Fruit fly (Drosophila melanogaster) Kc167 (cell line): ENCODE measurements around the gene CG32523.

Experiments
- h ChIP-seq: fragments of >200 bp; optimal IDR thresholded peaks from 3 replicates; lab custom pipeline; 2018; ENCODE audit warnings: missing external identifiers
- insv ChIP-seq: fragments of >200 bp; optimal IDR thresholded peaks from 3 replicates; lab custom pipeline; 2018; ENCODE audit warnings: missing external identifiers
- psq ChIP-seq: fragments of >200 bp; optimal IDR thresholded peaks from 2 replicates; lab custom pipeline; 2017; ENCODE audit warnings: missing external identifiers

DNA sequence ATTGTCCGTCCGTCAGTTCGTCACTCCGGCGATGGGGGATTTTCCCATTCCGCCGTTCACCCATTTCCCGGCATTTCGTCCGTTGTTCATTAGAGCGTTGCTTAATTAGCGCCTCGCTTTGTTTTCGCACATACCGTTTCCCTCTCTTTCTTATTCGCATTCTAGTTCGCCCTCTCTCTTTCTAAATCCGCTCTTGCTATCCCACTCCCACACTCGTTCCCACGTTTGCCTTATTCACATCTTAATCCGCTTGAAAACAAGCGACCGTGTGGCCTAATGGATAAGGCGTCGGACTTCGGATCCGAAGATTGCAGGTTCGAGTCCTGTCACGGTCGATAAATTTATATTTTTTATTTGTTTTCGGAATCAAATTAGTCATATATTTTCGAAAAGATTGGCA is 14.2 kb downstream of the CG32523 start:
- no peak for TF ChIP-seq insv
- no peak for TF ChIP-seq psq (lab: Kevin White, UChicago)
- no peak for TF ChIP-seq h (lab: Kevin White, UChicago)
